Worm (Caenorhabditis elegans) whole organism, L1 larva: ENCODE data around the gene leo-1.
A peak's percentile ranks its signal among the peaks of the same experiment; 100 is the strongest.

Experiments used
- C16A3.4 ChIP-seq: fragments of 150-350 bp; optimal IDR thresholded peaks from 2 replicates; lab custom pipeline; 2014; ENCODE audit warnings: missing biosample characterization, missing genetic modification characterization
- C34B4.2 ChIP-seq: sonication (generic microtip); optimal IDR thresholded peaks from 2 replicates; lab custom pipeline; 2017; ENCODE audit warnings: mild to moderate bottlenecking, missing genetic modification characterization, missing compliant biosample characterization
- aha-1 ChIP-seq: fragments of 150-350 bp; optimal IDR thresholded peaks from 2 replicates; lab custom pipeline; 2014; ENCODE audit warnings: missing biosample characterization, missing genetic modification characterization
- alr-1 ChIP-seq: fragments of 200-800 bp; sonication (Bioruptor generic); optimal IDR thresholded peaks from 2 replicates; lab custom pipeline; 2018; ENCODE audit warnings: borderline replicate concordance, mild to moderate bottlenecking, missing genetic modification characterization, missing compliant biosample characterization
- aly-2 ChIP-seq: fragments of 150-350 bp; optimal IDR thresholded peaks from 2 replicates; lab custom pipeline; 2014; ENCODE audit warnings: missing biosample characterization, missing genetic modification characterization
- ama-1 ChIP-seq: fragments of 150-350 bp; optimal IDR thresholded peaks from 2 replicates; lab custom pipeline; 2014
- blmp-1 ChIP-seq: fragments of 150-350 bp; optimal IDR thresholded peaks from 2 replicates; lab custom pipeline; 2014; ENCODE audit warnings: missing biosample characterization, missing genetic modification characterization
- ceh-63 ChIP-seq: fragments of 200-800 bp; sonication (Bioruptor generic); optimal IDR thresholded peaks from 2 replicates; lab custom pipeline; 2018; ENCODE audit warnings: mild to moderate bottlenecking, missing genetic modification characterization, missing compliant biosample characterization
- ceh-8 ChIP-seq: fragments of 200-800 bp; sonication (Bioruptor generic); optimal IDR thresholded peaks from 2 replicates; lab custom pipeline; 2018; ENCODE audit warnings: mild to moderate bottlenecking, missing genetic modification characterization, moderate library complexity, missing compliant biosample characterization
- ceh-82 ChIP-seq, 3 experiments: fragments of 150-350 bp in 1 of 3; sonication (generic microtip) in 2 of 3; optimal IDR thresholded peaks; 2 replicates each; lab custom pipeline; 2014 to 2017; ENCODE audit warnings: missing biosample characterization in 3 of 3, missing genetic modification characterization in 3 of 3
- ceh-88 ChIP-seq: fragments of 200-800 bp; sonication (Bioruptor generic); IDR thresholded peaks from 2 replicates; pipeline ENCODE4 v1.3.6; 2022; ENCODE audit warnings: missing genetic modification characterization, missing compliant biosample characterization
- dpl-1 ChIP-seq, 3 experiments: fragments of 150-350 bp in 2 of 3; sonication (generic microtip) in 1 of 3; optimal IDR thresholded peaks; 2 replicates each; lab custom pipeline; 2014 to 2017; ENCODE audit warnings: missing biosample characterization in 3 of 3, missing genetic modification characterization in 3 of 3, missing genetic modification reagents in 3 of 3
- dsc-1 ChIP-seq: sonication (generic microtip); optimal IDR thresholded peaks from 2 replicates; lab custom pipeline; 2016; ENCODE audit warnings: mild to moderate bottlenecking, missing genetic modification characterization, missing compliant biosample characterization
- efl-3 ChIP-seq: fragments of 200-800 bp; sonication (Bioruptor generic); optimal IDR thresholded peaks from 2 replicates; lab custom pipeline; 2018; ENCODE audit warnings: mild to moderate bottlenecking, missing genetic modification characterization, missing compliant biosample characterization
- egl-13 ChIP-seq: sonication (generic microtip); optimal IDR thresholded peaks from 2 replicates; lab custom pipeline; 2016; ENCODE audit warnings: missing genotype, missing genetic modification reagents, missing genetic modification characterization, missing compliant biosample characterization
- egl-27 ChIP-seq, 2 experiments: fragments of 150-350 bp in 1 of 2; sonication (generic microtip); optimal IDR thresholded peaks; 3 replicates each; lab custom pipeline; 2017 to 2018; ENCODE audit warnings: missing biosample characterization in 2 of 2, missing genetic modification characterization in 2 of 2, missing genetic modification reagents in 2 of 2
- elt-2 ChIP-seq: sonication (generic microtip); optimal IDR thresholded peaks from 2 replicates; lab custom pipeline; 2016; ENCODE audit warnings: missing genetic modification characterization, mild to moderate bottlenecking, inconsistent platforms, missing compliant biosample characterization, missing genetic modification reagents
- elt-3 ChIP-seq, 6 experiments: fragments of 150-350 bp in 1 of 6; sonication (generic microtip); optimal IDR thresholded peaks; 2 replicates each; lab custom pipeline; 2017 to 2018; ENCODE audit warnings: missing biosample characterization in 6 of 6, missing genetic modification characterization in 6 of 6, inconsistent platforms in 1 of 6
- ets-5 ChIP-seq: fragments of 200-800 bp; sonication (Bioruptor generic); IDR thresholded peaks from 2 replicates; pipeline ENCODE4 v1.3.6; 2022; ENCODE audit warnings: missing genetic modification characterization, missing compliant biosample characterization
- fkh-10 ChIP-seq: sonication (generic microtip); optimal IDR thresholded peaks from 2 replicates; lab custom pipeline; 2017; ENCODE audit warnings: missing biosample characterization, missing genetic modification reagents, missing genetic modification characterization
- fkh-8 ChIP-seq: sonication (generic microtip); optimal IDR thresholded peaks from 2 replicates; lab custom pipeline; 2016; ENCODE audit warnings: mild to moderate bottlenecking, missing genetic modification characterization, missing compliant biosample characterization
- fos-1 ChIP-seq: fragments of 150-350 bp; optimal IDR thresholded peaks from 2 replicates; lab custom pipeline; 2014; ENCODE audit warnings: missing biosample characterization, missing genetic modification characterization
- hlh-17 ChIP-seq: fragments of 200-800 bp; sonication (Bioruptor generic); optimal IDR thresholded peaks from 2 replicates; lab custom pipeline; 2018; ENCODE audit warnings: missing genetic modification characterization, mild to moderate bottlenecking, missing compliant biosample characterization, moderate library complexity, borderline replicate concordance
- hlh-4 ChIP-seq: sonication (generic microtip); optimal IDR thresholded peaks from 2 replicates; lab custom pipeline; 2016; ENCODE audit warnings: mild to moderate bottlenecking, missing genetic modification characterization, missing compliant biosample characterization
- hpl-2 ChIP-seq: fragments of 150-350 bp; optimal IDR thresholded peaks from 2 replicates; lab custom pipeline; 2014; ENCODE audit warnings: missing biosample characterization, missing genetic modification reagents, missing genetic modification characterization
- irx-1 ChIP-seq: sonication (generic microtip); optimal IDR thresholded peaks from 2 replicates; lab custom pipeline; 2016; ENCODE audit warnings: missing genetic modification characterization, missing compliant biosample characterization
- lin-15B ChIP-seq: fragments of 150-350 bp; sonication (generic microtip); optimal IDR thresholded peaks from 3 replicates; lab custom pipeline; 2014; ENCODE audit warnings: missing biosample characterization, missing genetic modification characterization
- mab-9 ChIP-seq: fragments of 200-800 bp; sonication (Bioruptor generic); IDR thresholded peaks from 2 replicates; pipeline ENCODE4 v1.3.6; 2022; ENCODE audit warnings: missing genetic modification reagents, missing genetic modification characterization, missing compliant biosample characterization
- mdl-1 ChIP-seq, 2 experiments: fragments of 150-350 bp; optimal IDR thresholded peaks; 2 replicates each; lab custom pipeline; 2014 to 2017; ENCODE audit warnings: missing biosample characterization in 2 of 2, missing genetic modification characterization in 2 of 2, inconsistent platforms in 1 of 2
- mep-1 ChIP-seq: fragments of 150-350 bp; optimal IDR thresholded peaks from 2 replicates; lab custom pipeline; 2014; ENCODE audit warnings: missing biosample characterization, missing genetic modification characterization
- nhr-12 ChIP-seq: sonication (generic microtip); optimal IDR thresholded peaks from 2 replicates; lab custom pipeline; 2017; ENCODE audit warnings: missing biosample characterization, missing genetic modification characterization
- nhr-19 ChIP-seq: fragments of 200-800 bp; sonication (Bioruptor generic); conservative IDR thresholded peaks from 2 replicates; pipeline ENCODE4 v1.3.6; 2022; ENCODE audit warnings: missing genetic modification characterization, missing compliant biosample characterization
- nhr-20 ChIP-seq: sonication (generic microtip); optimal IDR thresholded peaks from 2 replicates; lab custom pipeline; 2016; ENCODE audit warnings: mild to moderate bottlenecking, missing genetic modification characterization, missing compliant biosample characterization
- nhr-28 ChIP-seq: fragments of 150-350 bp; optimal IDR thresholded peaks from 2 replicates; lab custom pipeline; 2014; ENCODE audit warnings: missing biosample characterization, missing genetic modification characterization
- nhr-47 ChIP-seq: sonication (generic microtip); optimal IDR thresholded peaks from 2 replicates; lab custom pipeline; 2016; ENCODE audit warnings: mild to moderate bottlenecking, missing genetic modification characterization, moderate library complexity, missing compliant biosample characterization
- nhr-76 ChIP-seq: sonication (generic microtip); optimal IDR thresholded peaks from 2 replicates; lab custom pipeline; 2017; ENCODE audit warnings: missing biosample characterization, missing genetic modification characterization
- nhr-77 ChIP-seq: fragments of 150-350 bp; optimal IDR thresholded peaks from 2 replicates; lab custom pipeline; 2014; ENCODE audit warnings: missing biosample characterization, missing genetic modification characterization
- nhr-85 ChIP-seq: sonication (generic microtip); peaks from one replicate; lab custom pipeline; 2016; ENCODE audit warnings: missing genetic modification characterization, inconsistent platforms, missing compliant biosample characterization
- nhr-90 ChIP-seq: sonication (generic microtip); optimal IDR thresholded peaks from 2 replicates; lab custom pipeline; 2016; ENCODE audit warnings: mild to moderate bottlenecking, missing genetic modification characterization, missing compliant biosample characterization; ENCODE audit not compliant: poor library complexity
- pag-3 ChIP-seq: sonication (generic microtip); optimal IDR thresholded peaks from 2 replicates; lab custom pipeline; 2017; ENCODE audit warnings: missing genetic modification characterization, mild to moderate bottlenecking, missing compliant biosample characterization, antibody characterized with exemption, borderline replicate concordance; ENCODE audit not compliant: insufficient read depth
- rnt-1 ChIP-seq: sonication (generic microtip); optimal IDR thresholded peaks from 2 replicates; lab custom pipeline; 2016; ENCODE audit warnings: mild to moderate bottlenecking, missing genetic modification characterization, moderate library complexity, missing compliant biosample characterization
- snpc-4 ChIP-seq: fragments of 150-350 bp; optimal IDR thresholded peaks from 2 replicates; lab custom pipeline; 2014; ENCODE audit warnings: missing biosample characterization, missing genetic modification characterization
- sox-4 ChIP-seq: sonication (generic microtip); optimal IDR thresholded peaks from 2 replicates; lab custom pipeline; 2016; ENCODE audit warnings: missing genetic modification characterization, missing compliant biosample characterization
- unc-130 ChIP-seq: fragments of 150-350 bp; optimal IDR thresholded peaks from 2 replicates; lab custom pipeline; 2017; ENCODE audit warnings: missing biosample characterization, missing genetic modification characterization, inconsistent platforms
- unc-30 ChIP-seq: sonication (generic microtip); optimal IDR thresholded peaks from 2 replicates; lab custom pipeline; 2017; ENCODE audit warnings: missing biosample characterization, missing genetic modification characterization
- unc-62 ChIP-seq: fragments of 150-350 bp; optimal IDR thresholded peaks from 2 replicates; lab custom pipeline; 2014; ENCODE audit warnings: missing biosample characterization, missing genetic modification reagents, missing genetic modification characterization
- unc-86 ChIP-seq: sonication (generic microtip); optimal IDR thresholded peaks from 2 replicates; lab custom pipeline; 2016; ENCODE audit warnings: missing genetic modification characterization, missing compliant biosample characterization
- xbp-1 ChIP-seq: sonication (generic microtip); optimal IDR thresholded peaks from 2 replicates; lab custom pipeline; 2016; ENCODE audit warnings: missing genetic modification characterization, missing compliant biosample characterization
- zip-4 ChIP-seq: fragments of 200-800 bp; sonication (Bioruptor generic); optimal IDR thresholded peaks from 2 replicates; lab custom pipeline; 2018; ENCODE audit warnings: mild to moderate bottlenecking, missing genetic modification characterization, moderate library complexity, missing compliant biosample characterization
- ztf-11 ChIP-seq, 2 experiments: sonication (generic microtip); optimal IDR thresholded peaks; 2 replicates each; lab custom pipeline; 2016 to 2017; ENCODE audit warnings: missing genetic modification characterization in 2 of 2, missing biosample characterization in 1 of 2, missing compliant biosample characterization in 1 of 2
- ztf-4 ChIP-seq: fragments of 150-350 bp; optimal IDR thresholded peaks from 2 replicates; lab custom pipeline; 2014; ENCODE audit warnings: missing biosample characterization, missing genetic modification characterization

leo-1 gene

DNA sequence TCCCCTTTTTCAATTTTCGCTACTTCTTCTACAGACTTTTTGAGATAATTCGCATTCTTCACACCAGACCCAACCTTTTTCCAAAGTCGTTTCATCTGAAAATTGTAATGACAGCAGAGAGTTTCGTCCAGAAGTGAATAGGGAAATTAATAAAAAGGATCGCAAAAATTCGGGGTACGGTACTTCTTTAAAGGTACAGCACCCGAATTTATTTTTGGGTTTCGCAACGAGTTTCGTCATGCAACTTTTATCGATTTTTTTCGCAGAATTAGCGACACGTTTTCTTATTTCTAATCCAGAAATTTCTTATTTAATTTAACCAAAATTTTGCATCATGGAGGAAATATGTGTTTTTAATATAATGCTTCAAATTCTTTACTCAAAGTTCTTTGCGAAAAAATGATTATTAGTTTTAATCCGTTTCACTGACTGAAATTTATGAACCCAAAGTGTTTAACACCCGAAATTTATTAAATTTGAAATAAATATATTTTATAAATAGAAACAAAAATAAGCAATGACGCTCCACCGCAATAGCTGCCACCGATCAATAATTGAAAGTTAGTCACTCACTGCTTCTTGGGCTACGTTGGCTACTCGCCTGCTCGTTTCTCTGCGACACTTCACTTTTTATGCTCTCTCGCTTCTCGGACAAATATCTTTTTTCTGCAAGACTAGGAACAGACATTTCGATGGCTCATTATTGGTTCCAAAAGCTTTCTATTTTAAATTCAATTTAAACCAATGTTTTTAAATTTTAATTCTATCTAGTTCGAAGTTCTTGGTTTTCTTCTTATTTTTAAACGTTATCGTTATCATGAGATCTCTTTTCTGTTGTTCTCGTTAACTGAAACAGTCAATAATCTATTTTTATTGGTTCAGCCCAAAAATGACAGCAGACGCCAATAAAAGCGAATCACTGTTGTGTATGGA is 30.7 kb downstream of the leo-1 start, which contains the start of the genes B0035.15 and dnj-1:
Gene B0035.15, minus strand, starts transcription at position 99 of the 933 bp plus-strand sequence.
Gene dnj-1, plus strand, starts transcription at position 883 of the 933 bp plus-strand sequence.
- TF ChIP-seq ets-5 (GFP tag; lab: Robert Waterston, UW), result no peak
- peak; percentile 89 for TF ChIP-seq blmp-1 (tag; lab: Kevin White, UChicago)
- peak in 1 of 3 experiments; percentile 43 for TF ChIP-seq dpl-1 (GFP tag; optimal IDR thresholded peaks at IDR 0.05; lab: Kevin White, UChicago)
- TF ChIP-seq mdl-1 (tag; optimal IDR thresholded peaks at IDR 0.05; lab: Kevin White, UChicago), result peak in 1 of 2 experiments; percentile 12
- TF ChIP-seq lin-15B (tag; lab: Kevin White, UChicago), result peak; percentile 26
- TF ChIP-seq egl-13 (tag; lab: Kevin White, UChicago), result no peak
- TF ChIP-seq ceh-88 (GFP tag; lab: Robert Waterston, UW), result no peak
- TF ChIP-seq C34B4.2 (tag; lab: Kevin White, UChicago), result no peak
- TF ChIP-seq irx-1 (tag; lab: Kevin White, UChicago), result no peak
- no peak for TF ChIP-seq sox-4
- no peak for TF ChIP-seq nhr-76 (tag; lab: Kevin White, UChicago)
- no peak for TF ChIP-seq unc-62 (GFP tag; lab: Kevin White, UChicago)
- TF ChIP-seq nhr-20, result no peak
- peak; percentile 61 for TF ChIP-seq xbp-1 (tag; lab: Kevin White, UChicago)
- TF ChIP-seq rnt-1 (tag; lab: Kevin White, UChicago), result peak; percentile 32
- no peak for TF ChIP-seq hlh-17 (GFP tag; lab: Kevin White, UChicago)
- no peak for TF ChIP-seq elt-2 (tag; lab: Kevin White, UChicago)
- no peak for TF ChIP-seq efl-3 (GFP tag; lab: Kevin White, UChicago)
- no peak for TF ChIP-seq elt-3 (tag; optimal IDR thresholded peaks at IDR 0.05; lab: Kevin White, UChicago)
- TF ChIP-seq nhr-12 (tag; lab: Kevin White, UChicago), result no peak
- peak; percentile 60 for TF ChIP-seq dsc-1 (tag; lab: Kevin White, UChicago)
- TF ChIP-seq nhr-90 (tag; lab: Kevin White, UChicago), result peak; percentile 17
- no peak for TF ChIP-seq ama-1 (lab: Kevin White, UChicago)
- no peak for TF ChIP-seq pag-3 (tag; lab: Kevin White, UChicago)
- TF ChIP-seq nhr-47 (tag; lab: Kevin White, UChicago), result no peak
- TF ChIP-seq ztf-4 (tag; lab: Kevin White, UChicago), result no peak
- TF ChIP-seq aly-2 (tag; lab: Kevin White, UChicago), result no peak
- no peak for TF ChIP-seq unc-30
- TF ChIP-seq mab-9 (GFP tag; lab: Robert Waterston, UW), result no peak
- TF ChIP-seq fkh-10, result no peak
- no peak for TF ChIP-seq zip-4 (GFP tag; lab: Kevin White, UChicago)
- TF ChIP-seq mep-1 (tag; lab: Kevin White, UChicago), result peak; percentile 37
- no peak for TF ChIP-seq nhr-19 (GFP tag; lab: Robert Waterston, UW)
- TF ChIP-seq alr-1, result no peak
- no peak for TF ChIP-seq egl-27 (tag; optimal IDR thresholded peaks at IDR 0.05; lab: Kevin White, UChicago)
- no peak for TF ChIP-seq fkh-8 (tag; lab: Kevin White, UChicago)
- TF ChIP-seq fos-1, result no peak
- TF ChIP-seq C16A3.4 (tag; lab: Kevin White, UChicago), result peak; percentile 30
- TF ChIP-seq aha-1 (tag; lab: Kevin White, UChicago), result no peak
- no peak for TF ChIP-seq ceh-8 (GFP tag; lab: Kevin White, UChicago)
- TF ChIP-seq unc-86 (tag; lab: Kevin White, UChicago), result no peak
- no peak for TF ChIP-seq nhr-28 (tag; lab: Kevin White, UChicago)
- peak; percentile 23 for TF ChIP-seq snpc-4 (tag; lab: Kevin White, UChicago)
- peak in 2 of 3 experiments; percentile 19 to 39 for TF ChIP-seq ceh-82 (tag; optimal IDR thresholded peaks at IDR 0.05; lab: Kevin White, UChicago)
- no peak for TF ChIP-seq nhr-85 (tag; lab: Kevin White, UChicago)
- TF ChIP-seq ceh-63 (GFP tag; lab: Kevin White, UChicago), result no peak
- TF ChIP-seq nhr-77 (tag; lab: Kevin White, UChicago), result no peak
- no peak for TF ChIP-seq hlh-4 (tag; lab: Kevin White, UChicago)
- TF ChIP-seq hpl-2 (GFP tag; lab: Kevin White, UChicago), result no peak
- peak; percentile 16 for TF ChIP-seq unc-130 (tag; lab: Kevin White, UChicago)
- TF ChIP-seq ztf-11 (tag; optimal IDR thresholded peaks at IDR 0.05; lab: Kevin White, UChicago), result no peak
